Worm (Caenorhabditis elegans): ENCODE results near the gene saeg-1.

The saeg-1 gene

DNA sequence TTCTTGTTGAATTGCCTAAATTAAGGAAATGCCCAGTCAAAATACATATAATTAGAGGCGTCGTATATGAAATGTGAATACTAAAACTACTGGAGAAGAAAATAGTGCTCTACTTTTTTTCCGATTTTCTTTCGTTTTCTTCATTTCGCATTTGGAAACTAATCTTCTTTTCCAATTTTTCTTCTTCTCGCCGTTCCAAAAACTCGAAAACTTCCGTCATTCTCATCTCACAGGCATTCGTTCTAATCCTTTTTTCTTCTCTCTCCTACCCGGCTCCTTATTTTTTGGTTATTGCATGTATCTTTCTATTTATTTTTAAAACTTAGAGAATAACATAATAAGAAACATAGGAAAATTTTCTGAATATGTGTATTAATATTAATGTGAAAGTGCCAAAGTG, 32.6 kb downstream of the saeg-1 start:
- no peak for TF ChIP-seq sea-1 (GFP tag; conservative IDR thresholded peaks at IDR 0.05)
- no peak for TF ChIP-seq ceh-36 (tag; optimal IDR thresholded peaks at IDR 0.05)
- TF ChIP-seq aly-1 (tag; optimal IDR thresholded peaks at IDR 0.05) = no peak
- no peak for TF ChIP-seq tbx-11 (GFP tag; IDR thresholded peaks at IDR 0.05)

DNA sequence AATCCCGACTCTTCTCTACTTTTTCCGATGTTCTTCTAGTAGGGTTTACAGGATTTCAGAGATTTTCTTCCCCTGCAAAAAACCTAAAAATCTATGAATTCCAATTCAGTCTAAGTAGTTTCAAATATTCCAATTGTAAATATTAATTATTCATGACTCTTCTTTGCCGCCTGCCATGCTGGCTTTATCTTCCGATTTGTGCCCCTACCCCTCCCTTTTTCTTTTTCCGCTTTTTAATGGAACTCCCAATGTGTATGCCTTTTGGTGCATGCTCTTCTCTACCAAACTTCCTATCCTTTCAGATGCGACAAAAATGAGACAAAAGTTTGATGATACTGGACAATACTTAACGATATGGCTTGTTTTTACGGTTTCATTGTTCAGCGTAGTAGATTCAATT, 40.8 kb downstream of the saeg-1 start, which contains the start of gene nrx-1:
TSS of gene nrx-1 (plus strand) at position 301 of the 400 bp plus-strand sequence.
- TF ChIP-seq sea-1 (GFP tag; conservative IDR thresholded peaks at IDR 0.05) = no peak
- TF ChIP-seq ama-1 (optimal IDR thresholded peaks at IDR 0.05) = no peak
- no peak for TF ChIP-seq flt-1 (GFP tag; IDR thresholded peaks at IDR 0.05)
- no peak for TF ChIP-seq hmbx-1 (tag; optimal IDR thresholded peaks at IDR 0.05)
- no peak for TF ChIP-seq ceh-13 (GFP tag; optimal IDR thresholded peaks at IDR 0.05)
- TF ChIP-seq B0310.2 (tag; optimal IDR thresholded peaks at IDR 0.05) = no peak
- TF ChIP-seq scrt-1 (GFP tag; IDR thresholded peaks at IDR 0.05) = no peak
- TF ChIP-seq pes-1 (GFP tag; IDR thresholded peaks at IDR 0.05) = no peak
- no peak for TF ChIP-seq ets-7 (tag; optimal IDR thresholded peaks at IDR 0.05)
- TF ChIP-seq ceh-36 (tag; optimal IDR thresholded peaks at IDR 0.05) = no peak
- TF ChIP-seq tbx-11 (GFP tag; IDR thresholded peaks at IDR 0.05) = no peak

DNA sequence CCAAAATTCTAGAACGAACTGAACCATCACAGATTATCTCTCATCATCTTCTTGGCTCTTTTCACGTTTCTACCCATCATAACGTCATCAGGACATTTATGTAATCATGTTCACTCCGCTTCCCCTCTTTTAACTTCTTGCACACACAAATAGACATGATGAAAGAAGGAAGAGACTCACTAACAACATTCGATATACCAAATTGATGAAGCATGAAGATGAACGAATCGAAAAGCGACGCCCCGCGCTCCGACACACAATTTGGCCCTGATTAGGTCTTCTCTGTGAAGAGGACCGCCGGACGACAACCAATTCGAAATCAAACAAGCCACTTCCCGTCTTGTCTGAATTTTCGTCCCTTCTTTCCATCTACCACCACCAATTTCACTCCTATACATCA, 47.0 kb downstream of the saeg-1 start:
- no peak for TF ChIP-seq hmg-4 (GFP tag; optimal IDR thresholded peaks at IDR 0.05)

DNA sequence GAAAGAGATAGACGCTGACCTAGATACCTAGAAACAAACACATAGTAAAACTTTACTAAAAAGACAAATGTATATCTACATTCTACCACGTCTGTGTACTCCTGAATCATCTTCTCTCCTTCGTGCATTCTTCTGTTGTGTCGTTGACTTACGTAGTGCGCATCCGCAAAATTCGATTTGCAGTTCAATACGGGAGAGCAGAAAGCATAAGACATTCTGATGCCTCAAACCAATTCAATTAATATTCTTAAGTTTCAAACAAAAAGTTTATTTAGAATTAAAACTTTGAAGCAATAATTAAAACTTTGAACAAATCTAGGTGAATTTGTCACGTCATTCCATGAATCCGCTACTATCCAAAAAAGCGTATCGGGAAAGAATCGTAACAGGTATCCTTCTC, 48.7 kb downstream of the saeg-1 start:
- no peak for TF ChIP-seq hnd-1 (tag; optimal IDR thresholded peaks at IDR 0.05)
- no peak for TF ChIP-seq scrt-1 (GFP tag; IDR thresholded peaks at IDR 0.05)
- no peak for TF ChIP-seq hmg-4 (GFP tag; optimal IDR thresholded peaks at IDR 0.05)
- no peak for TF ChIP-seq tbx-11 (GFP tag; IDR thresholded peaks at IDR 0.05)
- TF ChIP-seq ets-7 (tag; optimal IDR thresholded peaks at IDR 0.05) = no peak
- no peak for TF ChIP-seq pes-1 (GFP tag; IDR thresholded peaks at IDR 0.05)
- TF ChIP-seq aly-1 (tag; optimal IDR thresholded peaks at IDR 0.05) = no peak
- TF ChIP-seq sea-1 (GFP tag; conservative IDR thresholded peaks at IDR 0.05) = no peak
- TF ChIP-seq B0310.2 (tag; optimal IDR thresholded peaks at IDR 0.05) = no peak
- no peak for TF ChIP-seq hmbx-1 (tag; optimal IDR thresholded peaks at IDR 0.05)
- TF ChIP-seq tra-4 (tag; optimal IDR thresholded peaks at IDR 0.05) = no peak
- TF ChIP-seq tbx-37 (GFP tag; conservative IDR thresholded peaks at IDR 0.05) = no peak
- no peak for TF ChIP-seq F13C5.2 (tag; optimal IDR thresholded peaks at IDR 0.05)
- no peak for TF ChIP-seq ceh-36 (tag; optimal IDR thresholded peaks at IDR 0.05)

DNA sequence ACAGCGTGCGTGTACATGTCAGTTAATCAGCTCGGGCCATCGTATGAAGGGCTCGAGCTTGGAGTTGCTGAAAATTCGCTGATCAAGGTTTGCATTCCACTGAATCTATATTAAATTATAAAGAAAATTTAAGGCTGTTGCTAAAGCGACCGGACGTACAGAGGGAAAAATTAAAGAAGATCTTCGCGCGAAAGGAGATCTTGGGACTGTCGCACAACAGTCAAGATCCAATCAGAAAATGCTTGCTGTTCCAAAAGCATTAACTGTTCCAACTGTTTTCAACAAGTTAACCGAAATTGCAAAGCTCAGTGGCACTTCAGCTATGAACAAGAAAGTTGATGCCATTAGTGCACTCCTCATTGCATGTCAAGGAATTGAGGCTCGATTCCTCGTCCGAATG, 51.2 kb downstream of the saeg-1 start:
- TF ChIP-seq tbx-37 (GFP tag; conservative IDR thresholded peaks at IDR 0.05) = no peak
- no peak for TF ChIP-seq tra-4 (tag; optimal IDR thresholded peaks at IDR 0.05)
- no peak for TF ChIP-seq tbx-11 (GFP tag; IDR thresholded peaks at IDR 0.05)

DNA sequence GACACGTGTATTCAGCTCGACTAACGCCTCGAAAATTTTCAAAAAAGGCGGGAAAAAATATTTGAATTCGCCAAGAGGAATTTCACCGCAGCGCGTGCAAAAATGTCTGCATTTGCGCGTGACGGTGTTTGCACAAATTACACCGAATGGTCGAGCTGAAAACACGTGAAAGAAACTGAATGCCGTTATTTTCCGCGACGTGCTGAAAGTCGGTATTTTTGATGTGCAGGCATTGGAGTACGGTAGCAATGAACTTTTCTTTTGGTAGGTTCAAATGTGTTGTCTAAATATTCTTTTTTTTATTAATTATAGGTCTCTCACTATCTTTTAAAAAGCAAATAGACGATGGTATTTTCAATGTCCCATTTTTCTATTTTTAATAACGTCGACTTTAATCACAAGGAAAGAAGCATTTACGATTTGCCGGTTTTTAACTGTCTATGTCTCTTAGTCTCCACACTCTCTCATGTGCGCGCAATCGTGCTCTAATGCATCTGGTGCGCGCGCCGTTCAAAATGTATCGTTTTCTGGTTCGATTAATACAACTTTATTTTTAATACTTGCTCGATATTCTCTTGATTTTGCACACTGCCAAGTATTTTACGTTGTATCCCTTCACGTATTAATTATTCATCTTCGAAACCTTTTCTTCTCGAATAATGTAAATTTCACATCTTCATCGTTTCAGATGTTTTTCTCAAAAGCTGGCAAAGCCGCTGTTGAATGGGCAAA, 51.9 kb downstream of the saeg-1 start, which contains the start of the genes C29A12.1 and lig-1:
TSS of gene C29A12.1 (minus strand) at position 63 of the 732 bp plus-strand sequence.
TSS of gene lig-1 (plus strand) at position 682 of the 732 bp plus-strand sequence.
- TF ChIP-seq flt-1 (GFP tag; IDR thresholded peaks at IDR 0.05) (no peak), pes-1 (GFP tag; IDR thresholded peaks at IDR 0.05) (no peak), ets-7 (tag; optimal IDR thresholded peaks at IDR 0.05) (no peak), ceh-36 (tag; optimal IDR thresholded peaks at IDR 0.05) (no peak), tra-4 (tag; optimal IDR thresholded peaks at IDR 0.05) (no peak), B0310.2 (tag; optimal IDR thresholded peaks at IDR 0.05) (no peak), tbx-37 (GFP tag; conservative IDR thresholded peaks at IDR 0.05) (no peak), ceh-13 (GFP tag; optimal IDR thresholded peaks at IDR 0.05) (no peak), tbx-11 (GFP tag; IDR thresholded peaks at IDR 0.05) (no peak), F13C5.2 (tag; optimal IDR thresholded peaks at IDR 0.05) (no peak), hmbx-1 (tag; optimal IDR thresholded peaks at IDR 0.05) (no peak), sea-1 (GFP tag; conservative IDR thresholded peaks at IDR 0.05) (no peak)

DNA sequence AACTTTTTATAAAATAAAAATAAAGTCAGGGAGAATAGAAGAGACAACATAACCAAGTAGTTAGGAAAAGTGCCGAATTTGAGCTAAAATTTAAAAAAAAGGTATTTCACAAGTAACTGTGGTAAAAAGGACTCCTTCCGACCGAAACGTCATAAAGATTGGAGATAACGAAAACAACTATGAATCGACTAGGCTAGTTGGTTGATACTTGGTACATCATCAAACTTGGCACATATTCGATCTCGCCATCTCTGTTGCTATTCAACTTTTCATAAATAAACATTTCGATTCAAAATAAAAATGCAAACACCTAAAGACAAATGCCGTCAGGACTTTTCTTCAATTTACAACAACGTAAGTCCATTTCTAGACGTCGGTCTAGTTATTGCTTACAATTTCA, 53.7 kb downstream of the saeg-1 start, which contains the start of gene C29A12.22:
TSS of gene C29A12.22 (plus strand) at position 301 of the 400 bp plus-strand sequence.
- TF ChIP-seq F13C5.2 (tag; optimal IDR thresholded peaks at IDR 0.05) (no peak), tra-4 (tag; optimal IDR thresholded peaks at IDR 0.05) (no peak), ceh-13 (GFP tag; optimal IDR thresholded peaks at IDR 0.05) (no peak)

DNA sequence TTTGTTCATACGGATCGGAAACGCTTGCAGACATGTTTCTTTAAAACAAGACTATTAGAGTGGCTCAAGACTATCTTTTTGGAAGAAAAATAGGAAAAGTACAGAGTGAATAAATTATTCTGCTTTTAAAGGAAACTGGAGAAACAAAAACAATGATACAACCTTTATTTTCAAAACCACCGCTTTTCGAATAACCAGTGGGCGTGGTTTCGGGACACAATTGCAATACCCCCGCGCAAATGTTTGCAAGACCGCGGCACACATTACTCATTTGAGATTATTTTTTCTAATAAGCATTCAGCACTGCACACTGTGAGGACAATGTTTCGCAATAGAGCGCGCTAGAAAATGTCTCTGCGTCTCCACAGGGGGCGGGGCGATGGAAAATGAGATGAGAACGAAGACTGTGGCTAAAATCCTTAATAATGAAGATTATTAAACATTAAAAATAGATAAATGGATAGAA, 57.6 kb downstream of the saeg-1 start, which contains the start of gene plrg-1:
TSS of gene plrg-1 (minus strand) at position 51 of the 466 bp plus-strand sequence.
- TF ChIP-seq hmg-4 (GFP tag; optimal IDR thresholded peaks at IDR 0.05) = peak; percentile 88
- TF ChIP-seq scrt-1 (GFP tag; IDR thresholded peaks at IDR 0.05) = peak; percentile 89
- peak; percentile 77 for TF ChIP-seq flt-1 (GFP tag; IDR thresholded peaks at IDR 0.05)
- TF ChIP-seq hnd-1 (tag; optimal IDR thresholded peaks at IDR 0.05) = peak; percentile 61
- peak; percentile 88 for TF ChIP-seq ceh-36 (tag; optimal IDR thresholded peaks at IDR 0.05)
- no peak for TF ChIP-seq ama-1 (optimal IDR thresholded peaks at IDR 0.05)
- peak; percentile 72 for TF ChIP-seq aly-1 (tag; optimal IDR thresholded peaks at IDR 0.05)
- peak; percentile 64 for TF ChIP-seq ceh-13 (GFP tag; optimal IDR thresholded peaks at IDR 0.05)
- TF ChIP-seq B0310.2 (tag; optimal IDR thresholded peaks at IDR 0.05) = peak; percentile 64
- peak; percentile 80 for TF ChIP-seq tbx-11 (GFP tag; IDR thresholded peaks at IDR 0.05)
- peak; percentile 89 for TF ChIP-seq sea-1 (GFP tag; conservative IDR thresholded peaks at IDR 0.05)
- TF ChIP-seq F13C5.2 (tag; optimal IDR thresholded peaks at IDR 0.05) = peak; percentile 94
- no peak; the same call in 1 of the 2 replicates for TF ChIP-seq pes-1 (GFP tag; IDR thresholded peaks at IDR 0.05)
- peak; percentile 78 for TF ChIP-seq ets-7 (tag; optimal IDR thresholded peaks at IDR 0.05)
- TF ChIP-seq tra-4 (tag; optimal IDR thresholded peaks at IDR 0.05) = peak; percentile 32
- TF ChIP-seq hmbx-1 (tag; optimal IDR thresholded peaks at IDR 0.05) = peak; percentile 41
- peak; percentile 88 for TF ChIP-seq tbx-37 (GFP tag; conservative IDR thresholded peaks at IDR 0.05)
